Fruit fly (Drosophila melanogaster): ENCODE data around the gene ng2.

- TF ChIP-seq h (GFP tag; optimal IDR thresholded peaks at IDR 0.05) (peak; percentile 63), pan (optimal IDR thresholded peaks at IDR 0.05) (no peak), fru (GFP tag; optimal IDR thresholded peaks at IDR 0.05) (peak; percentile 72)
Observed at dm6 chrX:3205887-3206794, 34.2 kb downstream of the ng2 start.

All from whole organism, wandering third instar larva.